Worm (Caenorhabditis elegans) whole organism, early embryonic: ENCODE measurements around the gene egl-3.

Experiments
- B0310.2 ChIP-seq: sonication (generic microtip); optimal IDR thresholded peaks from 2 replicates; lab custom pipeline; 2016; ENCODE audit warnings: mild to moderate bottlenecking, missing genetic modification characterization, missing compliant biosample characterization
- F13C5.2 ChIP-seq: sonication (generic microtip); optimal IDR thresholded peaks from 2 replicates; lab custom pipeline; 2017; ENCODE audit warnings: mild to moderate bottlenecking, missing genetic modification characterization, inconsistent platforms, missing compliant biosample characterization
- aly-1 ChIP-seq: sonication (generic microtip); optimal IDR thresholded peaks from 2 replicates; lab custom pipeline; 2016; ENCODE audit warnings: missing genetic modification characterization, missing compliant biosample characterization
- ama-1 ChIP-seq: fragments of 150-350 bp; optimal IDR thresholded peaks from 2 replicates; lab custom pipeline; 2014
- ceh-13 ChIP-seq: fragments of 200-800 bp; sonication (Bioruptor generic); optimal IDR thresholded peaks from 2 replicates; lab custom pipeline; 2018; ENCODE audit warnings: mild to moderate bottlenecking, missing genetic modification characterization, missing compliant biosample characterization
- ceh-36 ChIP-seq: sonication (generic microtip); optimal IDR thresholded peaks from 2 replicates; lab custom pipeline; 2016; ENCODE audit warnings: missing genetic modification characterization, inconsistent platforms, missing compliant biosample characterization
- ets-7 ChIP-seq: sonication (generic microtip); optimal IDR thresholded peaks from 2 replicates; lab custom pipeline; 2016; ENCODE audit warnings: missing genotype, missing genetic modification characterization, missing compliant biosample characterization
- flt-1 ChIP-seq: fragments of 200-800 bp; sonication (Bioruptor generic); IDR thresholded peaks from 2 replicates; pipeline ENCODE4 v1.3.6; 2022; ENCODE audit warnings: missing genetic modification characterization, missing compliant biosample characterization
- hmbx-1 ChIP-seq: sonication (generic microtip); optimal IDR thresholded peaks from 2 replicates; lab custom pipeline; 2016; ENCODE audit warnings: mild to moderate bottlenecking, missing genetic modification characterization, missing compliant biosample characterization
- hmg-4 ChIP-seq: fragments of 200-800 bp; sonication (Bioruptor generic); optimal IDR thresholded peaks from 2 replicates; lab custom pipeline; 2018; ENCODE audit warnings: mild to moderate bottlenecking, missing genetic modification characterization, missing compliant biosample characterization
- hnd-1 ChIP-seq: sonication (generic microtip); optimal IDR thresholded peaks from 2 replicates; lab custom pipeline; 2016; ENCODE audit warnings: missing genetic modification characterization, missing compliant biosample characterization
- pes-1 ChIP-seq: fragments of 200-800 bp; sonication (Bioruptor generic); IDR thresholded peaks from 2 replicates; pipeline ENCODE4 v1.3.6; 2022; ENCODE audit warnings: missing genetic modification reagents, missing genetic modification characterization, missing compliant biosample characterization
- scrt-1 ChIP-seq: fragments of 200-800 bp; sonication (Bioruptor generic); IDR thresholded peaks from 2 replicates; pipeline ENCODE4 v1.3.6; 2022; ENCODE audit warnings: missing genetic modification characterization, missing compliant biosample characterization
- sea-1 ChIP-seq: fragments of 200-800 bp; sonication (Bioruptor generic); conservative IDR thresholded peaks from 2 replicates; pipeline ENCODE4 v1.3.6; 2022; ENCODE audit warnings: missing genetic modification characterization, missing compliant biosample characterization
- tbx-11 ChIP-seq: fragments of 200-800 bp; sonication (Bioruptor generic); IDR thresholded peaks from 2 replicates; pipeline ENCODE4 v1.3.6; 2022; ENCODE audit warnings: missing genetic modification characterization, missing compliant biosample characterization
- tbx-37 ChIP-seq: fragments of 200-800 bp; sonication (Bioruptor generic); conservative IDR thresholded peaks from 2 replicates; pipeline ENCODE4 v1.3.6; 2022; ENCODE audit warnings: missing genetic modification reagents, missing genetic modification characterization, missing compliant biosample characterization
- tra-4 ChIP-seq: sonication (generic microtip); optimal IDR thresholded peaks from 2 replicates; lab custom pipeline; 2017; ENCODE audit warnings: missing genetic modification characterization, missing compliant biosample characterization

egl-3 gene

ce11 chrV:10210244-10210643 is 36.7 kb upstream of the egl-3 start, which contains the start of gene tftc-3:
tftc-3 (minus strand) TSS chrV:10210344.
- TF ChIP-seq hnd-1 (tag; lab: Kevin White, UChicago) (no peak), aly-1 (tag; lab: Kevin White, UChicago) (no peak), ama-1 (lab: Kevin White, UChicago) (no peak), sea-1 (GFP tag; lab: Robert Waterston, UW) (no peak), tbx-11 (no peak), ceh-36 (tag; lab: Kevin White, UChicago) (no peak), pes-1 (GFP tag; lab: Robert Waterston, UW) (no peak), flt-1 (GFP tag; lab: Robert Waterston, UW) (no peak), hmbx-1 (no peak), hmg-4 (GFP tag; lab: Kevin White, UChicago) (no peak), tbx-37 (GFP tag; lab: Robert Waterston, UW) (no peak), ceh-13 (GFP tag; lab: Kevin White, UChicago) (no peak), tra-4 (tag; lab: Kevin White, UChicago) (no peak)

ce11 chrV:10206502-10206901 is 32.9 kb upstream of the egl-3 start, which contains the start of gene rpc-25:
rpc-25 (minus strand) TSS chrV:10206602.
- TF ChIP-seq F13C5.2 (tag; lab: Kevin White, UChicago), result no peak

ce11 chrV:10205483-10205882 is 31.9 kb upstream of the egl-3 start, which contains the start of gene ZK856.16:
ZK856.16 (minus strand) TSS chrV:10205583.
- TF ChIP-seq ama-1 (lab: Kevin White, UChicago), result no peak
- no peak for TF ChIP-seq hnd-1 (tag; lab: Kevin White, UChicago)
- TF ChIP-seq hmbx-1, result no peak
- TF ChIP-seq aly-1 (tag; lab: Kevin White, UChicago), result no peak
- no peak for TF ChIP-seq scrt-1
- no peak for TF ChIP-seq flt-1 (GFP tag; lab: Robert Waterston, UW)

- TF ChIP-seq scrt-1 (no peak), hmg-4 (GFP tag; lab: Kevin White, UChicago) (no peak), F13C5.2 (tag; lab: Kevin White, UChicago) (no peak), tra-4 (tag; lab: Kevin White, UChicago) (no peak)
Measured at ce11 chrV:10204863-10205338, 31.3 kb upstream of the egl-3 start, which contains the start of the genes ZK856.19 and ZK856.11. ZK856.19 (minus strand) TSS chrV:10204913. ZK856.11 (minus strand) TSS chrV:10204938.

ce11 chrV:10203435-10204009 is 30.0 kb upstream of the egl-3 start, which contains the start of gene chpf-1:
chpf-1 (minus strand) TSS chrV:10203485.
- TF ChIP-seq flt-1 (GFP tag; lab: Robert Waterston, UW), result no peak
- no peak for TF ChIP-seq ama-1 (lab: Kevin White, UChicago)
- no peak for TF ChIP-seq sea-1 (GFP tag; lab: Robert Waterston, UW)
- no peak for TF ChIP-seq scrt-1
- no peak for TF ChIP-seq pes-1 (GFP tag; lab: Robert Waterston, UW)
- no peak for TF ChIP-seq ets-7 (tag; lab: Kevin White, UChicago)
- TF ChIP-seq hnd-1 (tag; lab: Kevin White, UChicago), result no peak
- TF ChIP-seq tbx-11, result no peak
- TF ChIP-seq hmbx-1, result no peak
- no peak for TF ChIP-seq F13C5.2 (tag; lab: Kevin White, UChicago)
- TF ChIP-seq tbx-37 (GFP tag; lab: Robert Waterston, UW), result no peak
- no peak for TF ChIP-seq aly-1 (tag; lab: Kevin White, UChicago)
- TF ChIP-seq ceh-13 (GFP tag; lab: Kevin White, UChicago), result no peak
- no peak for TF ChIP-seq hmg-4 (GFP tag; lab: Kevin White, UChicago)
- no peak for TF ChIP-seq B0310.2
- TF ChIP-seq tra-4 (tag; lab: Kevin White, UChicago), result no peak
- no peak for TF ChIP-seq ceh-36 (tag; lab: Kevin White, UChicago)

DNA sequence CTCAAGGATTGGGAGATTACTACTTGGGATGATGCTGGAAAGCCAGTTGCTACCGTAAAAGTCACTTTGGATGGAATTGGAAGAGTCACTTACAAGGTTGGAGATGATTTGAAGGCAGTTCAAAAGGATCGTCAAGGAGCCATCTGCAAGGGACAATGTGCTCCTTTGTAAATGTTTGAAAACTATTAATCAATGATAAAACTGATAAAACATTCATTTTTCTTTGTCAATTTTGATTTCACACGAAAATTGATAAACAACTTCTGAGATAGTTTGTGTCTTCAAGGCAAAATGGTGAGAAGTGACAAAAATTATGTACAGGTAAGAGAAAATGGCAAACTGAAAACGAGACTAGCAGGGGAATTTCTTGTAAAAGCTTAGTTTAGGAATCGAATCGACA is 28.8 kb upstream of the egl-3 start:
- TF ChIP-seq tra-4 (tag; lab: Kevin White, UChicago) (no peak), aly-1 (tag; lab: Kevin White, UChicago) (no peak), tbx-37 (GFP tag; lab: Robert Waterston, UW) (no peak), pes-1 (GFP tag; lab: Robert Waterston, UW) (no peak), sea-1 (GFP tag; lab: Robert Waterston, UW) (no peak), ama-1 (lab: Kevin White, UChicago) (no peak), hmbx-1 (no peak), B0310.2 (no peak), hnd-1 (tag; lab: Kevin White, UChicago) (no peak), flt-1 (GFP tag; lab: Robert Waterston, UW) (no peak), scrt-1 (no peak)

DNA sequence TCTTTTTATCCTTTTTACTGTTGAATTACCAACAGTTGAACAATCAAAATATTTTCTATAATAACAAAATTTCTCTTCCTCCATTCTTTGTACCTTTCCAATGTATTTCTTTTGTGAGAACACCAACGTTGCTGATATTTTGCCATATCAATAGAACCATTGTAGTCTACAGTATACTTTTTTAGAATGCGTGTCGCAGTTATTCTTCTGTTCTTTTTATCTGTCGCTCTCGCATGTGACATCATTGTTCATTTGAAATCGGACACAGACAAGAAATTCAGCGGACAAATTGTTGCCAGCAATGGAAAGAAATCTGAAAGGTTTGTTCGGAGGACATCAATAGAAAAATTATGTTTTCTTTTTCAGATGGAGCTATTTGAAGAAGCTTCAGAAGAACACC is 28.4 kb upstream of the egl-3 start, which contains the start of gene ZK856.7:
TSS of gene ZK856.7 (plus strand) at position 186 of the 400 bp plus-strand sequence.
- TF ChIP-seq scrt-1 (no peak), tra-4 (tag; lab: Kevin White, UChicago) (no peak), tbx-11 (no peak), tbx-37 (GFP tag; lab: Robert Waterston, UW) (no peak), ets-7 (tag; lab: Kevin White, UChicago) (no peak), flt-1 (GFP tag; lab: Robert Waterston, UW) (no peak), ceh-13 (GFP tag; lab: Kevin White, UChicago) (no peak), ama-1 (lab: Kevin White, UChicago) (no peak), aly-1 (tag; lab: Kevin White, UChicago) (no peak), pes-1 (GFP tag; lab: Robert Waterston, UW) (no peak), hmg-4 (GFP tag; lab: Kevin White, UChicago) (no peak), ceh-36 (tag; lab: Kevin White, UChicago) (no peak), B0310.2 (no peak), F13C5.2 (tag; lab: Kevin White, UChicago) (no peak), hmbx-1 (no peak)
